Worm (Caenorhabditis elegans) whole organism, mixed stage, embryonic: Measurements from ENCODE around the gene ZC412.3.
"Not testable (repeated sequence)": the region's sequence is repeated elsewhere in the genome, so short reads cannot be mapped to it uniquely, and the experiment has no call there.

Experiments
- lin-13 ChIP-seq: fragments of 150-350 bp; optimal IDR thresholded peaks from 2 replicates; lab custom pipeline; 2014; ENCODE audit warnings: missing biosample characterization, missing genetic modification characterization
- lsy-2 ChIP-seq: fragments of 150-350 bp; optimal IDR thresholded peaks from 2 replicates; lab custom pipeline; 2014; ENCODE audit warnings: missing biosample characterization, missing genetic modification characterization
- nhr-76 ChIP-seq: sonication (generic microtip); optimal IDR thresholded peaks from 2 replicates; lab custom pipeline; 2017; ENCODE audit warnings: missing biosample characterization, missing genetic modification characterization
- pha-4 ChIP-seq: fragments of 150-350 bp; optimal IDR thresholded peaks from 2 replicates; lab custom pipeline; 2018; ENCODE audit warnings: missing biosample characterization, missing genetic modification reagents, missing genetic modification characterization

DNA sequence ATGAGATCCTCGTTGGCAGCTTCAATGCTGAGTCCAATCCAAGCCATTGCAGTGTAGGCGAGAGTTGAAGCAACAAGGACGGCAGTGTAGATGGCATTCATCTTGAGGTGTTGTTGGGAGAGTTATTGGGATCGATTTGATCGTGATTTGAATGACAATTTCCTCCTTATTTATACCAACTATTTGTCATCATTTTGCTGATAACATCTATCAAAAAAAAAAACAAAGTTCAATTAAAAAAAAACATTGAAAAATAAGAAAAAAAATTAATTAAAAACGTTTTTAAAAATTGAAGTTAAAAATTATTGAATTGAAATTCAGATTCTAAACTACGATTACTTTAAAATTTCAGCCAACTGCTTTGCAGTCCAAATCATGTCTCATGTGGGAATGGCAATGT, 44.4 kb downstream of the ZC412.3 start, which contains the start of gene nspa-8:
- not testable (repeated sequence) for TF ChIP-seq lsy-2, pha-4, lin-13, nhr-76 (tag; lab: Kevin White, UChicago)
